Worm (Caenorhabditis elegans) whole organism, midembryonic: ENCODE measurements around the gene let-92.

Experiments used
- cog-1 ChIP-seq: sonication (generic microtip); optimal IDR thresholded peaks from 2 replicates; lab custom pipeline; 2016; ENCODE audit warnings: missing genetic modification characterization, missing compliant biosample characterization
- flt-1 ChIP-seq: fragments of 200-800 bp; sonication (Bioruptor generic); IDR thresholded peaks from 2 replicates; pipeline ENCODE4 v1.3.6; 2022; ENCODE audit warnings: missing genetic modification characterization, missing compliant biosample characterization
- klf-2 ChIP-seq: fragments of 200-800 bp; sonication (Bioruptor generic); conservative IDR thresholded peaks from 2 replicates; pipeline ENCODE4 v1.3.6; 2022; ENCODE audit warnings: missing genetic modification reagents, missing genetic modification characterization, missing compliant biosample characterization
- ref-1 ChIP-seq: fragments of 200-800 bp; sonication (Bioruptor generic); conservative IDR thresholded peaks from 2 replicates; pipeline ENCODE4 v1.3.6; 2022; ENCODE audit warnings: missing genetic modification reagents, missing genetic modification characterization, missing compliant biosample characterization
- tab-1 ChIP-seq: fragments of 200-800 bp; sonication (Bioruptor generic); IDR thresholded peaks from 2 replicates; pipeline ENCODE4 v1.3.6; 2022; ENCODE audit warnings: missing genetic modification characterization, missing compliant biosample characterization
- ztf-23 ChIP-seq: fragments of 200-800 bp; sonication (Bioruptor generic); IDR thresholded peaks from 2 replicates; pipeline ENCODE4 v1.3.6; 2022; ENCODE audit warnings: missing genetic modification reagents, missing genetic modification characterization, missing compliant biosample characterization

ce11 chrIV:11868452-11868851 is 10.2 kb downstream of the let-92 start:
- no peak for TF ChIP-seq ref-1 (GFP tag; lab: Robert Waterston, UW)
- TF ChIP-seq klf-2: no peak
- no peak for TF ChIP-seq flt-1 (GFP tag; lab: Robert Waterston, UW)
- TF ChIP-seq cog-1 (tag; lab: Kevin White, UChicago): no peak
- no peak for TF ChIP-seq tab-1
- TF ChIP-seq ztf-23: no peak
